Worm (Caenorhabditis elegans): ENCODE measurements around the gene ifd-2.

ce11 chrX:779259-779658 is 36.5 kb downstream of the ifd-2 start:
- TF ChIP-seq dpl-1 (GFP tag; optimal IDR thresholded peaks at IDR 0.05): no peak
- TF ChIP-seq ztf-11 (tag; optimal IDR thresholded peaks at IDR 0.05): no peak
- TF ChIP-seq nhr-76 (tag; optimal IDR thresholded peaks at IDR 0.05): no peak
- no peak for TF ChIP-seq ama-1 (optimal IDR thresholded peaks at IDR 0.05)
- no peak for TF ChIP-seq skn-1 (tag; optimal IDR thresholded peaks at IDR 0.05)
- TF ChIP-seq nhr-77 (tag; optimal IDR thresholded peaks at IDR 0.05): no peak
- TF ChIP-seq lin-29 (GFP tag; IDR thresholded peaks at IDR 0.05): no peak
- TF ChIP-seq unc-130 (GFP tag; optimal IDR thresholded peaks at IDR 0.05): no peak
- no peak for TF ChIP-seq snpc-1.2 (GFP tag; IDR thresholded peaks at IDR 0.05)
- no peak for TF ChIP-seq nhr-10 (tag; optimal IDR thresholded peaks at IDR 0.05)
- no peak for TF ChIP-seq lin-39 (tag; optimal IDR thresholded peaks at IDR 0.05)
- no peak for TF ChIP-seq nhr-237 (tag; optimal IDR thresholded peaks at IDR 0.05)

Data from whole organism, L4 larva.